Worm (Caenorhabditis elegans) whole organism, early embryonic: ENCODE measurements around the gene pept-1.

Experiments used
- ceh-36 ChIP-seq: sonication (generic microtip); optimal IDR thresholded peaks from 2 replicates; lab custom pipeline; 2016; ENCODE audit warnings: missing genetic modification characterization, inconsistent platforms, missing compliant biosample characterization
- flt-1 ChIP-seq: fragments of 200-800 bp; sonication (Bioruptor generic); IDR thresholded peaks from 2 replicates; pipeline ENCODE4 v1.3.6; 2022; ENCODE audit warnings: missing genetic modification characterization, missing compliant biosample characterization
- sea-1 ChIP-seq: fragments of 200-800 bp; sonication (Bioruptor generic); conservative IDR thresholded peaks from 2 replicates; pipeline ENCODE4 v1.3.6; 2022; ENCODE audit warnings: missing genetic modification characterization, missing compliant biosample characterization

ce11 chrX:6467462-6467861 is 10.8 kb downstream of the pept-1 start, which contains the start of gene C15B12.3:
- TF ChIP-seq sea-1 (GFP tag; lab: Robert Waterston, UW) (no peak), flt-1 (GFP tag; lab: Robert Waterston, UW) (no peak), ceh-36 (no peak)
